Worm (Caenorhabditis elegans) whole organism, mixed stage, embryonic: ENCODE data around the gene pges-2.

Experiments
- M03D4.4 ChIP-seq: sonication (generic microtip); optimal IDR thresholded peaks from 2 replicates; lab custom pipeline; 2017; ENCODE audit warnings: mild to moderate bottlenecking, missing genetic modification characterization, missing compliant biosample characterization
- ceh-39 ChIP-seq: fragments of 150-350 bp; optimal IDR thresholded peaks from 2 replicates; lab custom pipeline; 2014; ENCODE audit warnings: missing biosample characterization, missing genetic modification characterization
- ceh-43 ChIP-seq: fragments of 200-800 bp; sonication (Bioruptor generic); optimal IDR thresholded peaks from 2 replicates; lab custom pipeline; 2018; ENCODE audit warnings: mild to moderate bottlenecking, missing genetic modification characterization, moderate library complexity, missing compliant biosample characterization
- ces-1 ChIP-seq: fragments of 150-350 bp; optimal IDR thresholded peaks from 2 replicates; lab custom pipeline; 2014; ENCODE audit warnings: missing biosample characterization, missing genetic modification reagents, missing genetic modification characterization
- drap-1 ChIP-seq: fragments of 200-800 bp; sonication (Bioruptor generic); optimal IDR thresholded peaks from 3 replicates; lab custom pipeline; 2018; ENCODE audit warnings: mild to moderate bottlenecking, missing genetic modification characterization, missing compliant biosample characterization
- elt-1 ChIP-seq: sonication (generic microtip); optimal IDR thresholded peaks from 2 replicates; lab custom pipeline; 2017; ENCODE audit warnings: missing genetic modification characterization, mild to moderate bottlenecking, missing compliant biosample characterization, antibody characterized with exemption, moderate library complexity, borderline replicate concordance; ENCODE audit not compliant: insufficient read depth
- elt-3 ChIP-seq: fragments of 150-350 bp; optimal IDR thresholded peaks from 2 replicates; lab custom pipeline; 2014; ENCODE audit warnings: missing biosample characterization, missing genetic modification characterization
- flh-1 ChIP-seq: fragments of 200-800 bp; sonication (Bioruptor generic); optimal IDR thresholded peaks from 2 replicates; lab custom pipeline; 2018; ENCODE audit warnings: mild to moderate bottlenecking, missing genetic modification characterization, moderate library complexity, missing compliant biosample characterization
- hlh-1 ChIP-seq: fragments of 150-350 bp; optimal IDR thresholded peaks from 2 replicates; lab custom pipeline; 2014; ENCODE audit warnings: missing biosample characterization, missing genetic modification reagents, missing genetic modification characterization
- lin-13 ChIP-seq: fragments of 150-350 bp; optimal IDR thresholded peaks from 2 replicates; lab custom pipeline; 2014; ENCODE audit warnings: missing biosample characterization, missing genetic modification characterization
- lsy-2 ChIP-seq: fragments of 150-350 bp; optimal IDR thresholded peaks from 2 replicates; lab custom pipeline; 2014; ENCODE audit warnings: missing biosample characterization, missing genetic modification characterization
- mep-1 ChIP-seq: fragments of 150-350 bp; optimal IDR thresholded peaks from 2 replicates; lab custom pipeline; 2017; ENCODE audit warnings: missing biosample characterization, missing genetic modification reagents, missing genetic modification characterization, inconsistent platforms
- mls-2 ChIP-seq: sonication (generic microtip); optimal IDR thresholded peaks from 2 replicates; lab custom pipeline; 2016; ENCODE audit warnings: mild to moderate bottlenecking, missing genetic modification characterization, moderate library complexity, missing compliant biosample characterization
- nhr-12 ChIP-seq: fragments of 150-350 bp; optimal IDR thresholded peaks from 2 replicates; lab custom pipeline; 2014; ENCODE audit warnings: missing biosample characterization, missing genetic modification characterization
- nhr-2 ChIP-seq: fragments of 150-350 bp; optimal IDR thresholded peaks from 2 replicates; lab custom pipeline; 2014; ENCODE audit warnings: missing biosample characterization, missing genetic modification characterization
- nhr-237 ChIP-seq: fragments of 150-350 bp; optimal IDR thresholded peaks from 2 replicates; lab custom pipeline; 2014; ENCODE audit warnings: missing biosample characterization, missing genetic modification characterization
- nhr-28 ChIP-seq: fragments of 150-350 bp; optimal IDR thresholded peaks from 2 replicates; lab custom pipeline; 2014; ENCODE audit warnings: missing biosample characterization, missing genetic modification characterization
- nhr-76 ChIP-seq: sonication (generic microtip); optimal IDR thresholded peaks from 2 replicates; lab custom pipeline; 2017; ENCODE audit warnings: missing biosample characterization, missing genetic modification characterization
- pha-4 ChIP-seq: fragments of 150-350 bp; optimal IDR thresholded peaks from 2 replicates; lab custom pipeline; 2018; ENCODE audit warnings: missing biosample characterization, missing genetic modification reagents, missing genetic modification characterization
- sem-2 ChIP-seq: fragments of 200-800 bp; sonication (Bioruptor generic); optimal IDR thresholded peaks from 2 replicates; lab custom pipeline; 2018; ENCODE audit warnings: mild to moderate bottlenecking, missing genetic modification characterization, missing compliant biosample characterization
- snpc-4 ChIP-seq: fragments of 150-350 bp; optimal IDR thresholded peaks from 2 replicates; lab custom pipeline; 2014; ENCODE audit warnings: missing biosample characterization, missing genetic modification characterization
- sptf-1 ChIP-seq: sonication (generic microtip); optimal IDR thresholded peaks from 2 replicates; lab custom pipeline; 2017; ENCODE audit warnings: mild to moderate bottlenecking, missing genetic modification characterization, moderate library complexity, missing compliant biosample characterization
- tbx-8 ChIP-seq: fragments of 200-800 bp; sonication (Bioruptor generic); optimal IDR thresholded peaks from 2 replicates; lab custom pipeline; 2018; ENCODE audit warnings: mild to moderate bottlenecking, missing genetic modification characterization, moderate library complexity, missing compliant biosample characterization
- unc-39 ChIP-seq: fragments of 150-350 bp; optimal IDR thresholded peaks from 2 replicates; lab custom pipeline; 2014; ENCODE audit warnings: missing biosample characterization, missing genetic modification characterization
- unc-62 ChIP-seq: fragments of 150-350 bp; optimal IDR thresholded peaks from 2 replicates; lab custom pipeline; 2014; ENCODE audit warnings: missing biosample characterization, missing genetic modification reagents, missing genetic modification characterization
- zip-8 ChIP-seq: fragments of 150-350 bp; optimal IDR thresholded peaks from 2 replicates; lab custom pipeline; 2014; ENCODE audit warnings: missing biosample characterization, missing genetic modification characterization
- ztf-11 ChIP-seq: fragments of 150-350 bp; optimal IDR thresholded peaks from 2 replicates; lab custom pipeline; 2014; ENCODE audit warnings: missing biosample characterization, missing genetic modification characterization

pges-2 gene

DNA sequence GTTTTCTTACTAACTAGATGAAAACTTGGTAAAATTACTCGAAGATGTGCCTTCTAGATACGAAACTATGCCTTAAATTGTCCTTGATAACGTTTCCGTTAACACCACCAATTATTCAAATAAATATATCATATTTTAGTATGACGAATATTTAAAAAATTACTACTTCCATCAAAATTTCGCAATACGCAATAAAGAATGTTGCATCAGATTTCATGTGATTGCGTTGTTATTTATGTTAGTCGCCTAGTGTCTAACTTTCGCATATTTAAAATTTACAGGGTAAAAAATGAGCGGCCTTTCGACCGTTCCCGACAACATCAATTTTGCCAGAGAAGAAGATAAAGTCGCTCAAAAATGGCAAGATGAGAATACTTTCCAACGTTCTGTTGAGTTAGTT lies 736 bp upstream of the pges-2 start, which contains the start of gene iars-1:
iars-1 (plus strand) TSS at position 276 of the 400 bp plus-strand sequence.
- TF ChIP-seq nhr-12 (tag; lab: Kevin White, UChicago) = no peak
- peak; percentile 67 for TF ChIP-seq zip-8 (tag; lab: Kevin White, UChicago)
- TF ChIP-seq sptf-1 (tag; lab: Kevin White, UChicago) = no peak
- TF ChIP-seq ceh-39 (tag; lab: Kevin White, UChicago) = no peak
- TF ChIP-seq ceh-43 (GFP tag; lab: Kevin White, UChicago) = no peak
- no peak for TF ChIP-seq snpc-4 (tag; lab: Kevin White, UChicago)
- no peak for TF ChIP-seq tbx-8 (GFP tag; lab: Kevin White, UChicago)
- no peak for TF ChIP-seq unc-39 (tag; lab: Kevin White, UChicago)

DNA sequence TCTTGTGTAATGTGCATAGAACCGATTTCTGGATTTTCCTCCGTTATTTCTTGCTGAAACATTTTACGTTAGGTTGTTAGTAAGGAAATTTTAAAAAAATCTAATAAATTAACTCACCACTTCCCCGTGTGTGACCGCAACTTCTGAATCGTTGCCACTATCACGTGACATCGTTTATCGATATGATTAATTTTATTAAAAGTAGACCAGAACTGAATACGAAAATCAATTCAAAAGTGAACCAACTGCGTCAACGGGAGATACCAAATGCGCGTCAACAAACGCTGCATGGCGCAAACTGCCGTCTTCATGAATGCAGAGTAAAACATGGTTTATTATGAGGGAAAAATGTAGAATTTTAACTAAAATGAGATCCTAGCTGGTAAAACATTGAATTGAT lies 1.6 kb downstream of the pges-2 start, which contains the start of gene sir-2.1:
sir-2.1 (minus strand) TSS at position 212 of the 400 bp plus-strand sequence.
- TF ChIP-seq pha-4 (tag; lab: Kevin White, UChicago) (no peak), ces-1 (GFP tag; lab: Kevin White, UChicago) (peak; percentile 46), lsy-2 (peak; percentile 14), lin-13 (tag; lab: Kevin White, UChicago) (peak; percentile 8), mep-1 (peak; percentile 47), nhr-12 (tag; lab: Kevin White, UChicago) (no peak), M03D4.4 (tag; lab: Kevin White, UChicago) (no peak), drap-1 (GFP tag; lab: Kevin White, UChicago) (no peak), elt-1 (tag; lab: Kevin White, UChicago) (no peak)

DNA sequence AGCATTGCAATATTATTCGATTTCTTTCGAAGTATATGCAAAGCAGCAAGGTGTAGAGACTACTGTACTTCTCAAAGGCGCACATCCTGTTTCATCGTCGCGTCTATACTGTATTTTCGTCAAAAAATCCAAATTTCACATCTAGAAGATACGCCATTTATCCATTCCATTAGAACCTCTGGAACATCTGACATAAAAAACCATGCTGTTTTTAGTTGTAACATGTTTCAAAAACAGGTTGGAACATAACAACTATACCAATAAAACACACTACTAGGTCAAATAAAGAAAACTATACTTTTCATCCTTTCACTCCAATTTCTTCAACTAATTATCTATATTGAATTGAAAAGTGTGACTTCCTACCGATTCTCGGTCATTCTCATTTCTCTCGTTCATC lies 7.3 kb downstream of the pges-2 start, which contains the start of gene ugt-59:
ugt-59 (plus strand) TSS at position 301 of the 400 bp plus-strand sequence.
- TF ChIP-seq zip-8 (tag; lab: Kevin White, UChicago) = no peak
- no peak for TF ChIP-seq mls-2 (tag; lab: Kevin White, UChicago)
- TF ChIP-seq mep-1 = no peak
- no peak for TF ChIP-seq ceh-43 (GFP tag; lab: Kevin White, UChicago)
- no peak for TF ChIP-seq hlh-1
- no peak for TF ChIP-seq sptf-1 (tag; lab: Kevin White, UChicago)
- TF ChIP-seq unc-39 (tag; lab: Kevin White, UChicago) = no peak
- TF ChIP-seq lsy-2 = no peak
- TF ChIP-seq nhr-76 (tag; lab: Kevin White, UChicago) = no peak

DNA sequence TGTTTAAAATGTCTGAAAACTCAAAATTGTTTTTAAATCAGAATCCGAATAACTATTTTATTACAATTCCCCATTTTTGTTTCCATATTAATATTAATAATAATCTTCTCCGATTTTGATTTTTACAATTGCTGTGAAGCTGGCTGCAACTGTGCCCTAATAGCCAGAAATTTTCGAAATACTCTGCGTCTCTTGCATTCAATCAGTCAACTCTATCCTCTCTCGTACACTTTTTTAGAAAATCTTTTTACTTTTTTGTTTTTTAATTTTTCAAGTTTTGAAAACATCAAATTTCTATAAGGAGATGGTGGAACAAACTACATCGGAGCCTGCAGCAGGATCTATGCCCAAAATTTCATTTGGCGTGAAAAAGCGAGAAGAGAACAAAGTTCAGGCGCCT lies 9.7 kb downstream of the pges-2 start, which contains the start of gene gkow-1:
gkow-1 (plus strand) TSS at position 301 of the 400 bp plus-strand sequence.
- TF ChIP-seq tbx-8 (GFP tag; lab: Kevin White, UChicago) (no peak), ces-1 (GFP tag; lab: Kevin White, UChicago) (peak; percentile 35)
- TF ChIP-seq, all 35 proteins: peak for 1

DNA sequence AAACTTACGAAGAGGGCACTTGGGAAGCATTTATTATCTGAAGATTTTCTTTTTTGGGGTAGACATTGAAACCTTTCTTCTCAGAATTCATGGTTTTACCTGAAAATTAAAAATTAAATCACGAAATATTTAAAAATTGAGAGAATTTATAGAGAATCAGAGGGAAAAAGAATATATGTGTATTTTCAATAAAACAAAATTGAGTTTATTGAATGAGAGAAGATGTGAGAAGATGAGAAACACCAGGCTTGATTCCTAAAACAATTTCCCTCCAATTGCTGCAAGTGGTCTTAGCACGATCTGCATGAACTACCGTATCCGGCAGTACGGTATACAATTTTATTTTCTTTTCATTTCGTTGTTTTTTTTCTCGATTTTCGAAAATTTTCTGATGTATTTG lies 10.5 kb downstream of the pges-2 start, which contains the start of gene R11A8.1:
R11A8.1 (minus strand) TSS at position 101 of the 400 bp plus-strand sequence.
- TF ChIP-seq unc-62 (GFP tag; lab: Kevin White, UChicago) = no peak
- TF ChIP-seq elt-3 (tag; lab: Kevin White, UChicago) = no peak
- no peak for TF ChIP-seq ztf-11 (tag; lab: Kevin White, UChicago)
- no peak for TF ChIP-seq hlh-1
- TF ChIP-seq, all 35 proteins: peak for 0

DNA sequence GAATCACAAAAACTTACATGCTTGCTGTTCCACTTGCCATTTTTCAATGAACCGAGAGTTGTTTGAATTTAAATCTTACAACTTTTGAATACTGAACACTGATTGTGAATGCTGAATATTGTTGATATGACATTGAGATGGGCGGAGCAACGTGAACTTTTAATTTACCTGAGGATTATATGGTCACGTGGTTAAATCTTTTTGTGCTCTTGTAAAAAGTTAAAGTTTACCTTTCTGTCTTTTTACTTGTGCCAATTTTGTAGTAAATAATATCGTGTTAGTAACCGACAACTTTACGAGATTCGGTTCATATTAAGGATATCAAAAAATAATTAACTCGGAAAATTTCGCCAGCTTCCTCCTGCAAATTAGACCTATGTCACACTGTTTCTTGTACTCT lies 15.3 kb downstream of the pges-2 start, which contains the start of gene Y43C5B.2:
Y43C5B.2 (minus strand) TSS at position 101 of the 400 bp plus-strand sequence.
- no peak for TF ChIP-seq elt-3 (tag; lab: Kevin White, UChicago)
- no peak for TF ChIP-seq unc-62 (GFP tag; lab: Kevin White, UChicago)
- no peak for TF ChIP-seq sem-2
- no peak for TF ChIP-seq nhr-237 (tag; lab: Kevin White, UChicago)
- no peak for TF ChIP-seq nhr-28
- no peak for TF ChIP-seq pha-4 (tag; lab: Kevin White, UChicago)
- TF ChIP-seq flh-1 (GFP tag; lab: Kevin White, UChicago) = no peak
- no peak for TF ChIP-seq M03D4.4 (tag; lab: Kevin White, UChicago)
- no peak for TF ChIP-seq nhr-2
- no peak for TF ChIP-seq lsy-2
- TF ChIP-seq hlh-1 = no peak
- TF ChIP-seq tbx-8 (GFP tag; lab: Kevin White, UChicago) = no peak
- TF ChIP-seq mls-2 (tag; lab: Kevin White, UChicago) = no peak
- TF ChIP-seq ces-1 (GFP tag; lab: Kevin White, UChicago) = no peak
- TF ChIP-seq, all 35 proteins: peak for 0
